Fruit fly (Drosophila melanogaster): ENCODE measurements around the gene Raf.

Raf gene

DNA sequence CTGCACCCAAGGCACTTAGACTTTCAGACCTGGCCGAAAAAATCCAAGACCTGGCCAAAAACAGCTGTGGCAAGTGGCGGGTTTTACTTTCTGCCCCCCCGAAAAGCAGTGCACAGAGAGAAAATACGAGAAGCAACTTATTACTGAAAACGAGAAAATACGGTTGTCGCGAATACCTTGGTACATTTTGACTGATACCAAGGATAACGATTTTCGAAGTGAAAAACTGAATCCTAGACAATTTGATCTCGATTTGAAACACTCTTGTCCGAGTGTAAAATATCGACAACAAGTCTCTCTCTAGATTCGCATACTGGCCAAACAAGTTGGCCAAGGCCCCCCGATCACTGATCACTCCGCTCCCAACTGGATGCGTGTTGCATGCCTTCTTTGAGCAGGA is 64.6 kb downstream of the Raf start (continued):
- peak; percentile 85 for TF ChIP-seq Sox102F (GFP tag; optimal IDR thresholded peaks at IDR 0.05)
- peak; percentile 89 for TF ChIP-seq esn (GFP tag; optimal IDR thresholded peaks at IDR 0.05)
- peak; percentile 92 for TF ChIP-seq svp (GFP tag)
- peak; percentile 91 for TF ChIP-seq OdsH (GFP tag; optimal IDR thresholded peaks at IDR 0.05)
- TF ChIP-seq CG3032 (tag; optimal IDR thresholded peaks at IDR 0.05): peak; percentile 92
- peak; percentile 78 for TF ChIP-seq CG9139 (GFP tag; optimal IDR thresholded peaks at IDR 0.05)
- peak; percentile 91 for TF ChIP-seq Ets96B (tag; optimal IDR thresholded peaks at IDR 0.05)
- TF ChIP-seq CG11762 (GFP tag; optimal IDR thresholded peaks at IDR 0.05; ENCODE audit: insufficient read depth): peak; percentile 82
- peak; percentile 97 for TF ChIP-seq Eip78C (GFP tag)
- peak; percentile 85 for TF ChIP-seq CG31627 (GFP tag; optimal IDR thresholded peaks at IDR 0.05)
- peak; percentile 87 for TF ChIP-seq CG6854 (GFP tag; optimal IDR thresholded peaks at IDR 0.05)
- peak; percentile 93 for TF ChIP-seq Lpt (GFP tag; optimal IDR thresholded peaks at IDR 0.05)
- peak; percentile 95 for TF ChIP-seq CG32006 (GFP tag; optimal IDR thresholded peaks at IDR 0.05)
- TF ChIP-seq CG4318 (GFP tag; optimal IDR thresholded peaks at IDR 0.05): peak; percentile 91
- TF ChIP-seq CG10669 (GFP tag; optimal IDR thresholded peaks at IDR 0.05): peak; percentile 91
- peak; percentile 88 for TF ChIP-seq CG6276 (GFP tag; optimal IDR thresholded peaks at IDR 0.05)
- TF ChIP-seq CG8119 (GFP tag; IDR thresholded peaks at IDR 0.05): peak; percentile 93
- peak; percentile 94 for TF ChIP-seq pdm3 (GFP tag; optimal IDR thresholded peaks at IDR 0.05)
- TF ChIP-seq CG10631 (GFP tag; optimal IDR thresholded peaks at IDR 0.05): peak; percentile 93
- TF ChIP-seq lz (GFP tag; optimal IDR thresholded peaks at IDR 0.05): peak; percentile 88
- TF ChIP-seq net (GFP tag; optimal IDR thresholded peaks at IDR 0.05): peak; percentile 92
- peak; percentile 76 for TF ChIP-seq Ets21C (GFP tag; optimal IDR thresholded peaks at IDR 0.05)

DNA sequence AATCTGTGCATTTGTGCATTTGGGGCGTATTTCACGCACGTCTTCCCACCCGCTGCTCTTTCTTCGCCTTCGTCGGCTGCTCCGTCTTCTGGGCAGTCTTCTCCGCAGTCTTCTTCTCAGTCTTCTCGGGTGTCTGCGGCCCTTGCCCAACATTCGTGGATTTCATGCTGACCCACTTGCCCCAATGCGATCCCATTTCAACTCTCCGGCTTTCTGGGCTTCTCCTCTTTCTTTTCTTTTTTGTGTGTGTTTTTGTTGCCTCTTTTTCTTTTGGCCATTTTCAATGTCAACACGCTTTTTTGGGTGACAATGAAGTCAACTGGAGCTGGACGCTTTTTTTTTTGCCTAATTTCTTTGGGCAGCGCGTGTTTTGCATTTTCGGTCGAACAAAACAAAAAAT is 65.7 kb downstream of the Raf start:
- TF ChIP-seq fd59A (GFP tag; optimal IDR thresholded peaks at IDR 0.05): no peak
- TF ChIP-seq fd85E (GFP tag; optimal IDR thresholded peaks at IDR 0.05): no peak
- no peak for TF ChIP-seq CG15336 (GFP tag; IDR thresholded peaks at IDR 0.05)
- no peak for TF ChIP-seq CG11902 (GFP tag; optimal IDR thresholded peaks at IDR 0.05)
- TF ChIP-seq CG10631 (GFP tag; optimal IDR thresholded peaks at IDR 0.05): no peak
- TF ChIP-seq CG1621 (tag; optimal IDR thresholded peaks at IDR 0.05): no peak
- TF ChIP-seq Eip78C (GFP tag): peak; percentile 24
- TF ChIP-seq eg (GFP tag; IDR thresholded peaks at IDR 0.05): no peak
- TF ChIP-seq Met (GFP tag; optimal IDR thresholded peaks at IDR 0.05): no peak
- TF ChIP-seq CG6276 (GFP tag; optimal IDR thresholded peaks at IDR 0.05): no peak
- TF ChIP-seq svp (GFP tag): peak; percentile 41
- TF ChIP-seq CG34406 (GFP tag; optimal IDR thresholded peaks at IDR 0.05): no peak
- TF ChIP-seq CG7368 (GFP tag; optimal IDR thresholded peaks at IDR 0.05): no peak
- no peak for TF ChIP-seq Hr4 (GFP tag; optimal IDR thresholded peaks at IDR 0.05)
- no peak for TF ChIP-seq CG6792 (GFP tag; optimal IDR thresholded peaks at IDR 0.05)
- peak; percentile 38 for TF ChIP-seq Eip75B (GFP tag; optimal IDR thresholded peaks at IDR 0.05)
- peak; percentile 9; the same call in 1 of the 3 replicates for TF ChIP-seq CG6163 (GFP tag; IDR thresholded peaks at IDR 0.05)
- no peak for TF ChIP-seq Hr38 (GFP tag; optimal IDR thresholded peaks at IDR 0.05)
- no peak for TF ChIP-seq CG4318 (GFP tag; optimal IDR thresholded peaks at IDR 0.05)
- TF ChIP-seq CG32006 (GFP tag; optimal IDR thresholded peaks at IDR 0.05): no peak
- TF ChIP-seq Blimp-1 (GFP tag; optimal IDR thresholded peaks at IDR 0.05): peak; percentile 47
- no peak for TF ChIP-seq ss (GFP tag; optimal IDR thresholded peaks at IDR 0.05)
- TF ChIP-seq net (GFP tag; optimal IDR thresholded peaks at IDR 0.05): no peak
- no peak for TF ChIP-seq dac (GFP tag; optimal IDR thresholded peaks at IDR 0.05)
- no peak for TF ChIP-seq CG8319 (GFP tag; optimal IDR thresholded peaks at IDR 0.05)
- TF ChIP-seq CG6808 (GFP tag; optimal IDR thresholded peaks at IDR 0.05): no peak
- no peak for TF ChIP-seq OdsH (GFP tag; optimal IDR thresholded peaks at IDR 0.05)
- no peak for TF ChIP-seq CG3032 (tag; optimal IDR thresholded peaks at IDR 0.05)
- no peak for TF ChIP-seq Lpt (GFP tag; optimal IDR thresholded peaks at IDR 0.05)
- peak; percentile 33 for TF ChIP-seq vri (GFP tag; optimal IDR thresholded peaks at IDR 0.05)
- no peak for TF ChIP-seq Hr39 (GFP tag; optimal IDR thresholded peaks at IDR 0.05)
- TF ChIP-seq CG6854 (GFP tag; optimal IDR thresholded peaks at IDR 0.05): peak; percentile 74
